Fruit fly (Drosophila melanogaster) whole organism, prepupa: ENCODE data around the gene Nthl1.
A peak's percentile ranks its signal among the peaks of the same experiment; 100 is the strongest.

ENCODE experiments used
- Blimp-1 ChIP-seq: fragments of 200-800 bp; sonication (Bioruptor generic); optimal IDR thresholded peaks from 3 replicates; lab custom pipeline; 2017; ENCODE audit warnings: missing biosample characterization, missing genetic modification characterization, mild to moderate bottlenecking, moderate library complexity, missing genetic modification reagents
- CG10631 ChIP-seq: fragments of 200-800 bp; sonication (Bioruptor generic); optimal IDR thresholded peaks from 2 replicates; lab custom pipeline; 2016; ENCODE audit warnings: missing biosample characterization, missing genetic modification characterization
- CG10669 ChIP-seq: fragments of 200-800 bp; sonication (Bioruptor generic); optimal IDR thresholded peaks from 3 replicates; lab custom pipeline; 2018; ENCODE audit warnings: missing biosample characterization, mild to moderate bottlenecking, missing genetic modification characterization, moderate library complexity
- CG11762 ChIP-seq: fragments of 200-800 bp; sonication (Bioruptor generic); optimal IDR thresholded peaks from 3 replicates; lab custom pipeline; 2016; ENCODE audit warnings: missing biosample characterization, missing genetic modification characterization; ENCODE audit not compliant: insufficient read depth
- CG11902 ChIP-seq: fragments of 200-800 bp; sonication (Bioruptor generic); optimal IDR thresholded peaks from 3 replicates; lab custom pipeline; 2016; ENCODE audit warnings: missing biosample characterization, missing genetic modification characterization
- CG16779 ChIP-seq: fragments of 200-800 bp; sonication (Bioruptor generic); optimal IDR thresholded peaks from 3 replicates; lab custom pipeline; 2017; ENCODE audit warnings: missing biosample characterization, mild to moderate bottlenecking, missing genetic modification characterization
- CG3032 ChIP-seq: fragments of 200-800 bp; optimal IDR thresholded peaks from 2 replicates; lab custom pipeline; 2019; ENCODE audit warnings: missing biosample characterization, mild to moderate bottlenecking, missing genetic modification characterization, moderate library complexity
- CG31627 ChIP-seq: fragments of 200-800 bp; sonication (Bioruptor generic); optimal IDR thresholded peaks from 3 replicates; lab custom pipeline; 2016; ENCODE audit warnings: missing biosample characterization, missing genetic modification characterization
- CG32006 ChIP-seq: fragments of 200-800 bp; sonication (Bioruptor generic); optimal IDR thresholded peaks from 3 replicates; lab custom pipeline; 2017; ENCODE audit warnings: missing biosample characterization, mild to moderate bottlenecking, missing genetic modification characterization
- CG3919 ChIP-seq: fragments of 200-800 bp; sonication (Bioruptor generic); optimal IDR thresholded peaks from 3 replicates; lab custom pipeline; 2016; ENCODE audit warnings: missing biosample characterization, missing genetic modification characterization
- CG4318 ChIP-seq: fragments of 200-800 bp; sonication (Bioruptor generic); optimal IDR thresholded peaks from 3 replicates; lab custom pipeline; 2017; ENCODE audit warnings: missing biosample characterization, mild to moderate bottlenecking, missing genetic modification characterization
- CG6163 ChIP-seq: fragments of 200-800 bp; sonication (Bioruptor generic); IDR thresholded peaks from 3 replicates; pipeline ENCODE4 v1.3.6; 2022; ENCODE audit warnings: missing biosample characterization, missing genetic modification characterization
- CG6276 ChIP-seq: fragments of 200-800 bp; sonication (Bioruptor generic); optimal IDR thresholded peaks from 2 replicates; lab custom pipeline; 2017; ENCODE audit warnings: missing biosample characterization, mild to moderate bottlenecking, missing genetic modification characterization
- CG6792 ChIP-seq: fragments of 200-800 bp; sonication (Bioruptor generic); optimal IDR thresholded peaks from 3 replicates; lab custom pipeline; 2016; ENCODE audit warnings: missing biosample characterization, missing genetic modification characterization
- CG6854 ChIP-seq: fragments of 200-800 bp; sonication (Bioruptor generic); optimal IDR thresholded peaks from 2 replicates; lab custom pipeline; 2017; ENCODE audit warnings: missing biosample characterization, mild to moderate bottlenecking, missing genetic modification characterization
- CG8319 ChIP-seq: fragments of 200-800 bp; sonication (Bioruptor generic); optimal IDR thresholded peaks from 3 replicates; lab custom pipeline; 2016; ENCODE audit warnings: missing biosample characterization, missing genetic modification characterization
- CG8632 ChIP-seq: fragments of 200-800 bp; sonication (Bioruptor generic); optimal IDR thresholded peaks from 3 replicates; lab custom pipeline; 2016; ENCODE audit warnings: missing biosample characterization, missing genetic modification characterization
- Eip75B ChIP-seq: fragments of 200-800 bp; sonication (Bioruptor generic); optimal IDR thresholded peaks from 3 replicates; lab custom pipeline; 2016; ENCODE audit warnings: missing biosample characterization, missing genetic modification characterization
- Eip93F ChIP-seq: fragments of 200-800 bp; sonication (Bioruptor generic); optimal IDR thresholded peaks from 2 replicates; lab custom pipeline; 2016; ENCODE audit warnings: missing biosample characterization, mild to moderate bottlenecking, missing genetic modification characterization
- Ets21C ChIP-seq: fragments of 200-800 bp; sonication (Bioruptor generic); optimal IDR thresholded peaks from 3 replicates; lab custom pipeline; 2016; ENCODE audit warnings: missing biosample characterization, missing genetic modification characterization
- Ets96B ChIP-seq: fragments of 200-800 bp; optimal IDR thresholded peaks from 2 replicates; lab custom pipeline; 2019; ENCODE audit warnings: missing biosample characterization, mild to moderate bottlenecking, missing genetic modification characterization, moderate library complexity
- Gug ChIP-seq: fragments of 200-800 bp; sonication (Bioruptor generic); IDR thresholded peaks from 2 replicates; pipeline ENCODE4 v1.3.6; 2022; ENCODE audit warnings: missing biosample characterization, missing genetic modification characterization
- Hr38 ChIP-seq: sonication (Bioruptor generic); optimal IDR thresholded peaks from 2 replicates; lab custom pipeline; 2016; ENCODE audit warnings: missing biosample characterization, missing genetic modification characterization
- Hr39 ChIP-seq: fragments of 200-800 bp; sonication (Bioruptor generic); optimal IDR thresholded peaks from 2 replicates; lab custom pipeline; 2016; ENCODE audit warnings: missing biosample characterization, missing genetic modification characterization
- Hr4 ChIP-seq: fragments of 200-800 bp; sonication (Bioruptor generic); optimal IDR thresholded peaks from 3 replicates; lab custom pipeline; 2016; ENCODE audit warnings: missing biosample characterization, missing genetic modification characterization
- Lpt ChIP-seq: fragments of 200-800 bp; sonication (Bioruptor generic); optimal IDR thresholded peaks from 3 replicates; lab custom pipeline; 2016; ENCODE audit warnings: missing biosample characterization, missing genetic modification characterization
- Met ChIP-seq: fragments of 200-800 bp; sonication (Bioruptor generic); optimal IDR thresholded peaks from 3 replicates; lab custom pipeline; 2016; ENCODE audit warnings: missing biosample characterization, missing genetic modification characterization
- OdsH ChIP-seq: fragments of 200-800 bp; sonication (Bioruptor generic); optimal IDR thresholded peaks from 3 replicates; lab custom pipeline; 2016; ENCODE audit warnings: missing biosample characterization, missing genetic modification characterization
- Sox102F ChIP-seq: fragments of 200-800 bp; sonication (Bioruptor generic); optimal IDR thresholded peaks from 2 replicates; lab custom pipeline; 2016; ENCODE audit warnings: missing biosample characterization, mild to moderate bottlenecking, missing genetic modification characterization
- Sox14 ChIP-seq: fragments of 200-800 bp; sonication (Bioruptor generic); optimal IDR thresholded peaks from 3 replicates; lab custom pipeline; 2016; ENCODE audit warnings: missing biosample characterization, missing genetic modification characterization
- Sox15 ChIP-seq: fragments of 200-800 bp; sonication (Bioruptor generic); optimal IDR thresholded peaks from 3 replicates; lab custom pipeline; 2016; ENCODE audit warnings: missing biosample characterization, missing genetic modification characterization
- achi ChIP-seq: fragments of 200-800 bp; sonication (Bioruptor generic); optimal IDR thresholded peaks from 3 replicates; lab custom pipeline; 2016; ENCODE audit warnings: missing biosample characterization, missing genetic modification characterization
- acj6 ChIP-seq: fragments of 200-800 bp; sonication (Bioruptor generic); optimal IDR thresholded peaks from 3 replicates; lab custom pipeline; 2016; ENCODE audit warnings: missing biosample characterization, missing genetic modification characterization
- cyc ChIP-seq: fragments of 200-800 bp; sonication (Bioruptor generic); optimal IDR thresholded peaks from 3 replicates; lab custom pipeline; 2016; ENCODE audit warnings: missing biosample characterization, missing genetic modification characterization
- dac ChIP-seq: fragments of 200-800 bp; sonication (Bioruptor generic); optimal IDR thresholded peaks from 2 replicates; lab custom pipeline; 2017; ENCODE audit warnings: missing biosample characterization, mild to moderate bottlenecking, missing genetic modification characterization
- dsx ChIP-seq: fragments of 200-800 bp; optimal IDR thresholded peaks from 3 replicates; lab custom pipeline; 2019; ENCODE audit warnings: missing biosample characterization, mild to moderate bottlenecking, missing genetic modification characterization, moderate library complexity; ENCODE audit not compliant: poor library complexity, severe bottlenecking
- eg ChIP-seq: fragments of 200-800 bp; sonication (Bioruptor generic); IDR thresholded peaks from 3 replicates; pipeline ENCODE4 v1.3.6; 2022; ENCODE audit warnings: missing biosample characterization, missing genetic modification characterization
- esn ChIP-seq: fragments of 200-800 bp; sonication (Bioruptor generic); optimal IDR thresholded peaks from 2 replicates; lab custom pipeline; 2016; ENCODE audit warnings: missing biosample characterization, mild to moderate bottlenecking, missing genetic modification characterization, moderate library complexity
- fd59A ChIP-seq: fragments of 200-800 bp; sonication (Bioruptor generic); optimal IDR thresholded peaks from 2 replicates; lab custom pipeline; 2017; ENCODE audit warnings: missing biosample characterization, mild to moderate bottlenecking, missing genetic modification characterization, missing genetic modification reagents
- fd85E ChIP-seq: fragments of 200-800 bp; sonication (Bioruptor generic); optimal IDR thresholded peaks from 3 replicates; lab custom pipeline; 2016; ENCODE audit warnings: missing biosample characterization, missing genetic modification characterization
- lz ChIP-seq: fragments of 200-800 bp; sonication (Bioruptor generic); optimal IDR thresholded peaks from 3 replicates; lab custom pipeline; 2016; ENCODE audit warnings: missing biosample characterization, missing genetic modification characterization
- net ChIP-seq: fragments of 200-800 bp; sonication (Bioruptor generic); optimal IDR thresholded peaks from 3 replicates; lab custom pipeline; 2016; ENCODE audit warnings: missing biosample characterization, missing genetic modification characterization
- pdm3 ChIP-seq: fragments of 200-800 bp; sonication (Bioruptor generic); optimal IDR thresholded peaks from 3 replicates; lab custom pipeline; 2016; ENCODE audit warnings: missing biosample characterization, missing genetic modification characterization
- salr ChIP-seq, 2 experiments: fragments of 200-800 bp; sonication (Bioruptor generic); optimal IDR thresholded peaks; 3 replicates each; lab custom pipeline; 2016 to 2018; ENCODE audit warnings: missing biosample characterization in 2 of 2, missing genetic modification characterization in 2 of 2, mild to moderate bottlenecking in 1 of 2
- spab ChIP-seq: fragments of 200-800 bp; sonication (Bioruptor generic); optimal IDR thresholded peaks from 2 replicates; lab custom pipeline; 2017; ENCODE audit warnings: missing biosample characterization, mild to moderate bottlenecking, missing genetic modification characterization, missing genetic modification reagents
- ss ChIP-seq, 2 experiments: fragments of 200-800 bp; sonication (Bioruptor generic); optimal IDR thresholded peaks; 2 replicates in 1 of 2; 3 replicates in 1 of 2; lab custom pipeline; 2017 to 2018; ENCODE audit warnings: mild to moderate bottlenecking in 2 of 2, missing biosample characterization in 2 of 2, missing genetic modification characterization in 2 of 2, moderate library complexity in 1 of 2
- topi ChIP-seq: fragments of 200-800 bp; sonication (Bioruptor generic); optimal IDR thresholded peaks from 3 replicates; lab custom pipeline; 2016; ENCODE audit warnings: missing biosample characterization, missing genetic modification characterization
- vri ChIP-seq: fragments of 200-800 bp; sonication (Bioruptor generic); optimal IDR thresholded peaks from 3 replicates; lab custom pipeline; 2016; ENCODE audit warnings: missing biosample characterization, mild to moderate bottlenecking, missing genetic modification characterization

Nthl1 gene

DNA sequence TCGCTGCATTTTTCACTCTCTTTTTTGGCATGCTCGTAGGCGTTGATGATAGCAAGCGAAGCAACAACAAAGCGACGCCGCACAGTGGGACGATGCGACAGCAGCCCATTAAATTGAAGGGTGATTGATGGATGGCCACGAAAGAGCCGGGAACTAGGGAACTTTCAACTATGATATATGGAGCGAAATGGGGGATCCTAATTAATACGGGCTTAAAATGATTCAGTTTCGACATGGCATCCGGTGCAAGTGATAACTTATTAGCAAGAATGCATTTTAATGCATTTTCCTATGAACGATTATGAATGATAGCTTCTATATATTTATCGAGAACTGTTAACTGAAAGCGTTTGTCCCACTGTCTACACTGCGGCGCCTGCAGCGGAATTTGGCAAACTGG, 15.5 kb upstream of the Nthl1 start (continued):
- TF ChIP-seq Hr4 (GFP tag; lab: Kevin White, UChicago) (peak; percentile 83), salr (GFP tag; optimal IDR thresholded peaks at IDR 0.05; lab: Kevin White, UChicago) (peak in 1 of 2 experiments; percentile 48), achi (GFP tag; lab: Kevin White, UChicago) (peak; percentile 47), OdsH (peak; percentile 42), CG6163 (GFP tag; lab: Robert Waterston, UW) (peak; percentile 46; the same call in 1 of the 3 replicates)

DNA sequence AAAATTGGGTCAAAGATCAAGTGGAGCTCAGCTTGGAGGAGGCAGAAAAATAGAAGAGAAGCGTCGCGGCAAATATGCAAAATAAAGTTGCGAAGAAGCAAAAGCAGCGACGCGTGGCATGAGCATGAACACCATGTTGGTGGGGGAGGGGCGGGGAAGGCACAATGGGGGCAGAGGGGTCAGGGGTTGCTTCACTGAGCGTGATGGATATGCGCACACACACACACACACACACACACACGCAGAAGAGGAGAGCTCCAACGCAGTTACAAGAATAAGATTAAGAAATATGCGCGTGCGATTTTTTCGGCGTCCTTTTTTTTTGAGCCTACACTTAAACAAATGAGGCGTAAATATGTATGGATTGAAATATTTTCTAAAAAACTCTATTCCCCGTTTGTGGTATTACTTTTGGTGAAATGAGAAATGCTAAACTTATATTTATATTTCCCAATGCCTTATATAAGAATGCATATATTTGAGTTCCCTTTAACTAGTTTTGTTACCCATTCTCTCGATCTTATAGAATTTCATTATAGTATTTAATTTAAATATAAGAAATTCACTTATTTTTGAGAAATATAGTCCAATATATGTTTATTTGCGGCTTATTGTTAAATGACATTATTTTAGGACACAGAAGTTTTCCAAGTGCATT, 14.7 kb upstream of the Nthl1 start:
- TF ChIP-seq spab (no peak), fd85E (GFP tag; lab: Kevin White, UChicago) (no peak), vri (no peak), Eip75B (no peak), CG32006 (GFP tag; lab: Kevin White, UChicago) (peak; percentile 52), Hr39 (GFP tag; lab: Kevin White, UChicago) (no peak), acj6 (GFP tag; lab: Kevin White, UChicago) (peak; percentile 34), Hr4 (GFP tag; lab: Kevin White, UChicago) (peak; percentile 12), CG6792 (peak; percentile 13), CG10631 (GFP tag; lab: Kevin White, UChicago) (peak; percentile 20), CG8632 (GFP tag; lab: Kevin White, UChicago) (peak; percentile 25), esn (GFP tag; lab: Kevin White, UChicago) (peak; percentile 7), dsx (GFP tag; lab: Kevin White, UChicago) (no peak), Met (GFP tag; lab: Kevin White, UChicago) (peak; percentile 24), eg (no peak), Gug (no peak), CG3032 (tag; lab: Kevin White, UChicago) (no peak), CG6163 (GFP tag; lab: Robert Waterston, UW) (0 out of 3 replicates have a peak, but pooled peaks have one; percentile 6), Lpt (no peak), pdm3 (GFP tag; lab: Kevin White, UChicago) (no peak), CG16779 (no peak), Ets21C (no peak), Sox14 (GFP tag; lab: Kevin White, UChicago) (no peak), dac (GFP tag; lab: Kevin White, UChicago) (no peak), CG11902 (no peak), lz (GFP tag; lab: Kevin White, UChicago) (no peak), OdsH (peak; percentile 51), salr (GFP tag; optimal IDR thresholded peaks at IDR 0.05; lab: Kevin White, UChicago) (peak in 1 of 2 experiments; percentile 34), CG3919 (GFP tag; lab: Kevin White, UChicago) (peak; percentile 20), CG6854 (GFP tag; lab: Kevin White, UChicago) (no peak), achi (GFP tag; lab: Kevin White, UChicago) (peak; percentile 16), ss (GFP tag; optimal IDR thresholded peaks at IDR 0.05; lab: Kevin White, UChicago) (peak in 1 of 2 experiments; percentile 10), CG8319 (GFP tag; lab: Kevin White, UChicago) (no peak), fd59A (GFP tag; lab: Kevin White, UChicago) (no peak), CG4318 (GFP tag; lab: Kevin White, UChicago) (no peak), Hr38 (GFP tag; lab: Kevin White, UChicago) (no peak), Eip93F (GFP tag; lab: Kevin White, UChicago) (no peak), CG10669 (no peak), Ets96B (tag; lab: Kevin White, UChicago) (peak; percentile 55), cyc (GFP tag; lab: Kevin White, UChicago) (no peak), topi (peak; percentile 2), Sox102F (GFP tag; lab: Kevin White, UChicago) (no peak), Blimp-1 (no peak), CG31627 (no peak), CG6276 (no peak), Sox15 (no peak), net (GFP tag; lab: Kevin White, UChicago) (no peak), CG11762 (no peak)
